Worm (Caenorhabditis elegans) whole organism, midembryonic: ENCODE data around the gene gtf-2E1.

Source experiments
- T22C8.4 ChIP-seq: fragments of 200-800 bp; sonication (Bioruptor generic); IDR thresholded peaks from 2 replicates; pipeline ENCODE4 v1.3.6; 2022; ENCODE audit warnings: missing genetic modification characterization, missing compliant biosample characterization
- cog-1 ChIP-seq: sonication (generic microtip); optimal IDR thresholded peaks from 2 replicates; lab custom pipeline; 2016; ENCODE audit warnings: missing genetic modification characterization, missing compliant biosample characterization
- flt-1 ChIP-seq: fragments of 200-800 bp; sonication (Bioruptor generic); IDR thresholded peaks from 2 replicates; pipeline ENCODE4 v1.3.6; 2022; ENCODE audit warnings: missing genetic modification characterization, missing compliant biosample characterization
- klf-2 ChIP-seq: fragments of 200-800 bp; sonication (Bioruptor generic); conservative IDR thresholded peaks from 2 replicates; pipeline ENCODE4 v1.3.6; 2022; ENCODE audit warnings: missing genetic modification reagents, missing genetic modification characterization, missing compliant biosample characterization
- med-1 ChIP-seq: sonication (generic microtip); optimal IDR thresholded peaks from 2 replicates; lab custom pipeline; 2017; ENCODE audit warnings: missing genetic modification characterization, mild to moderate bottlenecking, missing compliant biosample characterization, antibody characterized with exemption, missing genetic modification reagents; ENCODE audit not compliant: insufficient read depth
- ref-1 ChIP-seq: fragments of 200-800 bp; sonication (Bioruptor generic); conservative IDR thresholded peaks from 2 replicates; pipeline ENCODE4 v1.3.6; 2022; ENCODE audit warnings: missing genetic modification reagents, missing genetic modification characterization, missing compliant biosample characterization
- tab-1 ChIP-seq: fragments of 200-800 bp; sonication (Bioruptor generic); IDR thresholded peaks from 2 replicates; pipeline ENCODE4 v1.3.6; 2022; ENCODE audit warnings: missing genetic modification characterization, missing compliant biosample characterization
- ztf-23 ChIP-seq: fragments of 200-800 bp; sonication (Bioruptor generic); IDR thresholded peaks from 2 replicates; pipeline ENCODE4 v1.3.6; 2022; ENCODE audit warnings: missing genetic modification reagents, missing genetic modification characterization, missing compliant biosample characterization
- ztf-29 ChIP-seq: fragments of 200-800 bp; sonication (Bioruptor generic); IDR thresholded peaks from 2 replicates; pipeline ENCODE4 v1.3.6; 2022; ENCODE audit warnings: missing genetic modification reagents, missing genetic modification characterization, missing compliant biosample characterization

- no peak for TF ChIP-seq flt-1
- TF ChIP-seq med-1 (GFP tag; lab: Kevin White, UChicago): no peak
- TF ChIP-seq cog-1 (tag; lab: Kevin White, UChicago): no peak
- no peak for TF ChIP-seq ref-1 (GFP tag; lab: Robert Waterston, UW)
- TF ChIP-seq ztf-23: no peak
- no peak for TF ChIP-seq klf-2
- no peak for TF ChIP-seq ztf-29 (GFP tag; lab: Robert Waterston, UW)
- TF ChIP-seq T22C8.4 (GFP tag; lab: Robert Waterston, UW): no peak
- no peak for TF ChIP-seq tab-1 (GFP tag; lab: Robert Waterston, UW)
Measured at ce11 chrIV:17248538-17248937, 6.6 kb upstream of the gtf-2E1 start.
